Fruit fly (Drosophila melanogaster) whole organism, wandering third instar larva: ENCODE measurements around the gene tomb.

Source experiments
- Abd-B ChIP-seq: fragments of >200 bp; optimal IDR thresholded peaks from 2 replicates; lab custom pipeline; 2017; ENCODE audit warnings: missing biosample characterization, missing genetic modification characterization
- CG9705 ChIP-seq: fragments of 200-800 bp; sonication (Bioruptor generic); optimal IDR thresholded peaks from 2 replicates; lab custom pipeline; 2018; ENCODE audit warnings: missing biosample characterization, mild to moderate bottlenecking, missing genetic modification characterization
- CrebA ChIP-seq: fragments of 200-800 bp; sonication (Bioruptor generic); optimal IDR thresholded peaks from 2 replicates; lab custom pipeline; 2016; ENCODE audit warnings: missing biosample characterization, mild to moderate bottlenecking, missing genetic modification characterization, borderline replicate concordance
- Hr78 ChIP-seq: fragments of >200 bp; optimal IDR thresholded peaks from 2 replicates; lab custom pipeline; 2017; ENCODE audit warnings: missing biosample characterization, missing genetic modification characterization
- Myc ChIP-seq: fragments of >200 bp; optimal IDR thresholded peaks from 2 replicates; lab custom pipeline; 2017
- br ChIP-seq: fragments of 200-800 bp; sonication (Bioruptor generic); optimal IDR thresholded peaks from 2 replicates; lab custom pipeline; 2016; ENCODE audit warnings: missing biosample characterization, missing genetic modification characterization
- fru ChIP-seq: fragments of 200-800 bp; sonication (Bioruptor generic); optimal IDR thresholded peaks from 3 replicates; lab custom pipeline; 2016; ENCODE audit warnings: missing biosample characterization, mild to moderate bottlenecking, missing genetic modification characterization
- h ChIP-seq: fragments of 200-800 bp; sonication (Bioruptor generic); optimal IDR thresholded peaks from 3 replicates; lab custom pipeline; 2016; ENCODE audit warnings: missing biosample characterization, mild to moderate bottlenecking, missing genetic modification characterization
- rgr ChIP-seq: fragments of 200-800 bp; sonication (Bioruptor generic); optimal IDR thresholded peaks from 3 replicates; lab custom pipeline; 2016; ENCODE audit warnings: missing biosample characterization, mild to moderate bottlenecking, missing genetic modification characterization
- usp ChIP-seq: fragments of >200 bp; optimal IDR thresholded peaks from 2 replicates; lab custom pipeline; 2017; ENCODE audit warnings: missing biosample characterization, missing genetic modification characterization

DNA sequence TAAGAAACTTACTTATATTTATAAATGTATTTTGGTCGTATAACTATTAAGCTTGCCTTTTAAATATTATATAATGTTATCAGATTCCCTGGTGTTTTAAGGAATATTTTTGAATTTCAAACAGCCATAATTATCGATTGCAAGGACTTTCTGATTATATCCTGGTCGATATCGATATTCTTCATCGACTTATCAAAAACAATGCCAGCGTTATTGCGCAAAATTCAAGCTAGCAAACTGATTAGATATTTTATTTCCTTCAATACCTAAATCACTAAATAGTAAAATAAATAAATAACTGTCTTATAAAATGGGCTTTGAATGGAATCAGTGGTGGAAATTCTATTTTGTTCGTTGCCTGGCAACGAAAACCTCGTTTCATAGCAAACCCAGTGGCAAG lies 19.2 kb downstream of the tomb start, which contains the start of gene CG14020:
- no peak for TF ChIP-seq CG9705 (GFP tag; lab: Kevin White, UChicago)
- TF ChIP-seq rgr (GFP tag; lab: Kevin White, UChicago): no peak
- TF ChIP-seq CrebA: no peak
- TF ChIP-seq fru (GFP tag; lab: Kevin White, UChicago): no peak
- TF ChIP-seq h: no peak
- no peak for TF ChIP-seq usp (GFP tag; lab: Kevin White, UChicago)
- TF ChIP-seq Hr78 (GFP tag; lab: Kevin White, UChicago): no peak
- no peak for TF ChIP-seq Abd-B (GFP tag; lab: Kevin White, UChicago)
- no peak for TF ChIP-seq br (GFP tag; lab: Kevin White, UChicago)
- TF ChIP-seq Myc (lab: Kevin White, UChicago): no peak
